Fruit fly (Drosophila melanogaster): ENCODE data around the gene CG7484.
A peak's percentile ranks its signal among the peaks of the same experiment; 100 is the strongest.

Gene CG7484

DNA sequence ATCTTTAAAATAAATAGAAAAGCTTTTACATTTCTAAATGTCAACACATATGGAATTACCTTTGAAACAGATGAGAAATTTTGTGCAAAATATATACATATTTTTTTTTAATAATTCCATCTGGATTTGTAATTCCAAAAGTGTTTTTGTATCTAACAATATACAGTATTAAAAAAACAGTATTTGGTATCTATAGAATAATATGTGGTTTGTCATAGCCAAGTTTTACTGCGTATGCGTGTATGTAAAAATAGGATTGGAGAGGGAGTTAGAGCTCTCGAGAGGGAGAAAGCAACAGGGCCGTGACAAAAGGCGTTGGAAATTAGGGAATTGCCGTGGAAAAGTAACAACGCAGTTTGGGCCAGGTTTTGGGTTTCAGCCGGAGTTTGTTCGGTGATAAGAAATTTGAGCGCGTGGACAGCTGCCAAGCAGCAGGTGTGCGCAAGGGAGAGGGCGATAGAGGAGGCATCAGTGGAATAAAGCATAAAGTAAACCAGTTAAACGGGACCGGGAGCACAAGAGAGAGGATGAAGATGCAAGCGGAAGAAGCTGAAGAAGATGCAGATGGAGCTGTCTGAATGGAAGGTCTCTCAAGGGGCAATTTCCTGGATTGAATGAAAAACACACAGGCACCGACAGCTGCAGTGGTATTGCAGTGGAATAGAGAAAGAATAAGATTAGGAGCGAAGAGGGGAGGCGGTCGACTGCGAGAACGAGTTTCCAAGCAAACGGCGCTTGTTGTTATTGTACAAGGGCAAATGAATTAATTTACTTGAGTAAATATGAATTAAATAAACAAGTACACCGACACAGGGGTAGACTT is 1.3 kb upstream of the CG7484 start:
- TF ChIP-seq noc (tag; optimal IDR thresholded peaks at IDR 0.05) = peak; percentile 23

dm6 chr3L:17654668-17655050 is 242 bp downstream of the CG7484 start:
- no peak for TF ChIP-seq noc (tag; optimal IDR thresholded peaks at IDR 0.05)

DNA sequence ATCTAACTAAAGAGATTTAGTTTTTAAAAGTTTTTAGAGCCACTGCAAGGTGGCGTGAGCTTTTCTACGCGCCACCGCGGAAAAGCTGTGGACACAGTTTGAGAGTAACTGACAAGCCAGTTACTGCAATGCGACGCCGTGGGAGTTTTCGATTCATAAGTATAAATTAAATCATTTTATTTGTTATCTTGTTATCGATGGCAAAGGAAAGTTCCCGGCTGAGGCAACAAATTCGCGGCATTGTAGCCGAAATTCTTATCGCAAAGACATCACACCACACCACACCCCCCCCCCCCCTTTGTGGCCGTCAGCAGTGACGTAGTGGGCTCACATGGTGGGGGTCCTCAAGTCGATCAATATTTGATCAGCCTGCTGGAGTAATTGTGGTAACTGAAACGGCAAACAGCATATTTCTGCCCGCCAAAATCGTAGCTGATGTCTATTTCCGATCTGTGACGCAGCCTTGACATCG is 1.5 kb downstream of the CG7484 start:
- TF ChIP-seq noc (tag; optimal IDR thresholded peaks at IDR 0.05) = peak; percentile 67

- TF ChIP-seq noc (tag; optimal IDR thresholded peaks at IDR 0.05) = no peak
Measured at dm6 chr3L:17656716-17657395, 2.4 kb downstream of the CG7484 start.

DNA sequence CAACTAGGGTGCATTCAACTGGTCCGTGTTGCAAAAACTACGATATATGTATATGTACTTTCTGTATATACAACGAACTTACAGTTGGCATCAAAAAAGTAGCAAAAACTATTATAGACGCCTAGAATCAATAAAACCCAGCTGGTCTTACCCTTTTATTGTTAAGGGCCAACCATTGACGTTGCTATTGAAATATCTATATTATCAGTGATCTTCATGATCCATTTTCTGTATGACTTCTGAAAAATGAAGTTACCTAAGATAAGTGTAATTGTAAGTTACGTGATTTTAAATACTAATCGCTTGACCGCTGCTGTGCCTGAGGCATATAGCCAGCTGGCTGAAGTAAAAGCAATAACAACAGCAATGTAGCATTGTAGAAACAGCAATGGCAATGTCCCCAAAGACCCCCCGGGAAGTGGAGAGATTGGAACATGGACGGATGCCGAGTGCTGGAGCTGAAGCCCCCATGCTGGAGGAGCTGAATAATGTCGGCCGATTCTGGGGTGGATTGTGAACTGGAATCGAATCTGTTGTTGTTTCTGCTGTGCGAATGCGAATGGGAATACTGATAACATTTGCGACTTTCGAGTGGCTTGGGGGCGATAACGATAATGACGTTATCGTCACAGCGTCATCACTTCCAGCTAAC is 3.4 kb downstream of the CG7484 start:
- peak; percentile 26 for TF ChIP-seq noc (tag; optimal IDR thresholded peaks at IDR 0.05)

dm6 chr3L:17658423-17659267 is 4.2 kb downstream of the CG7484 start:
- peak; percentile 95 for TF ChIP-seq noc (tag; optimal IDR thresholded peaks at IDR 0.05)

dm6 chr3L:17659268-17659589 is 4.8 kb downstream of the CG7484 start:
- peak; percentile 34 for TF ChIP-seq noc (tag; optimal IDR thresholded peaks at IDR 0.05)

DNA sequence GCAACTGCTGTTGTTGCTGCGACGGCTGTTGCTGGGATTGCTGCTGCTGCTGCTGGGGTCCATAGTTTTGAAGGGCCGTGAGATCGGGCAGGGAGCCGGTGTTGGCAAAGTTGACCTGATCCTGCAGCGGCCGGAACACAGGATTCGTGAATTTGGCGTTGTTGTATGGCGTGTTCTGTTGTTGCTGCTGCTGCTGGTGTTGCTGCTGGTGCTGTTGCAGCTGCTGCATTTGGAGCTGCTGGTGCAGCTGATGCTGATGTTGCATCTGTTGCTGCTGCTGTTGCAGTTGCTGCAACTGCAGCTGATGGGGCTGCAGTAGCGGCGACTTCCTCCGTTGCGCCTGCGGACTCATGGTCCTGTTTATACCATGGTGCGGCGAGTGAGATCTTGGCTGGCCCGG is 9.2 kb downstream of the CG7484 start:
- no peak for TF ChIP-seq noc (tag; optimal IDR thresholded peaks at IDR 0.05)

DNA sequence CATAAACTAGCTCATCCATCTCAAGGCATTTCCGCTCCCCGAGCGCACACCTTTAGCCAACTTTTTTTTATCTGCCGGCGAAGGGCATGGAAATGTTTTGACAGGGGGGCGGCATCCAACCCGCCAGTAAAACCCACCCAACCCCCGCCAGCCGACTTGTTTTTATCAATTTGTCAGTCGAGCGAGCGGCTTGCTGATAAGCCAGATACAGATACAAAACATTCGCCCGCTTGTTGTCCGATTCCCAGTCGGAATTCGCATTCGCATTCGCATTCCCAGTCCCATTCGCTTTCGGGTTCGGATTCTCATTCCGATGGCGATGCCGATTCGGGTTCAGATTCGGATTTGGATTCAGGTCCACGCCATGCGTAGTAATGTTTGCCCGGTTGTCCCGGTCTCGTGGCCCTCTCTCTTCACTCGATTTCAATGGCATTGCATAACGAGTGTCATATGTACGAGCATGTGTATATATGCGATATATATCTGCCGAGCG is 10.7 kb downstream of the CG7484 start:
- TF ChIP-seq noc (tag; optimal IDR thresholded peaks at IDR 0.05) = peak; percentile 80

dm6 chr3L:17667642-17668362 is 13.4 kb downstream of the CG7484 start:
- no peak for TF ChIP-seq noc (tag; optimal IDR thresholded peaks at IDR 0.05)

DNA sequence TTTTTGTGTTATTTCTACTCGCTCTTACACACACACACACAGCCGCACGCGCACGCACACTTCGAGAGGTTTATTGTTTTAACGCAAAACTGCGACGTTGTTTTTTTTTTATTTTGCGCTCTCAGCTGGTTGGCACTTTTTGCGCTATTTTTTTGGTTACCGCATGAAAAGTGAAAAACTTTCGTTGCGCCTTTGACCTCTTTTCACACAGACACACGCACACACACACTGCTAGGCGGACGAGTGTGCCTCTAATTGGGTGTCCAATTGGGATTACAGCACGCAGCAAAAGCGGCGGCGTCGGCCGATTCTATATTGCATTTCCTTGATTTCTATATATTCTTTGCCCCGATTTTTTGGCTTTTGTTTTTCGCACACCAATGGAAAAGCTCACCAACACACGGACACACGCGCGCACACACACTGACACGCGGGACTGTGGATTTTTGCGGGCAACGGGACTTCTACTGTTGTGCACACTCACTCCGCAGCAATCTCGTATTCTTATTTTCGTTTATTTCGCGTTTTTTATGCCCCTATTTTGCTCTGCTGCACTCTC is 14.0 kb downstream of the CG7484 start:
- TF ChIP-seq noc (tag; optimal IDR thresholded peaks at IDR 0.05) = no peak

dm6 chr3L:17668945-17669779 is 14.7 kb downstream of the CG7484 start, which contains the start of gene Crtc:
Gene Crtc, minus strand, starts transcription at chr3L:17669234.
- no peak for TF ChIP-seq noc (tag; optimal IDR thresholded peaks at IDR 0.05)

DNA sequence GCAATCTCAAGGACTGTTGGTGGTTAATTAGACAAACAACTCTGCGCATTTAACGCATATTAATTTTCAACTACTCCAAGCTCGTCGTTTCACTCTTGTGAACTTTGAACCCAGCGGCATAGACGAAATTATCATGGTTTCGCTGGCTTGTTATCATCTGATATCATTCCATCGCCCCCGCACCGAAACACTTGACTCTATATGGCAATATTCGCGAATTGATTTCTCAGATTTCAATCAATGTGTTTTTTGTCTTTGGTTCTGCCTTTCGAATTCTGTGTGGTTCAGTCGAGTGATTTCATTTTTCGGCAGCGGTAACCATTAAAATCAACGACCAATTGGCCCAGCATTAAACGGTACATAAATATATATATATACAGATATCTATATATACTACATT is 16.9 kb downstream of the CG7484 start, which contains the start of gene CG34251:
Gene CG34251, plus strand, starts transcription at position 301 of the 400 bp plus-strand sequence.
- TF ChIP-seq noc (tag; optimal IDR thresholded peaks at IDR 0.05) = no peak

DNA sequence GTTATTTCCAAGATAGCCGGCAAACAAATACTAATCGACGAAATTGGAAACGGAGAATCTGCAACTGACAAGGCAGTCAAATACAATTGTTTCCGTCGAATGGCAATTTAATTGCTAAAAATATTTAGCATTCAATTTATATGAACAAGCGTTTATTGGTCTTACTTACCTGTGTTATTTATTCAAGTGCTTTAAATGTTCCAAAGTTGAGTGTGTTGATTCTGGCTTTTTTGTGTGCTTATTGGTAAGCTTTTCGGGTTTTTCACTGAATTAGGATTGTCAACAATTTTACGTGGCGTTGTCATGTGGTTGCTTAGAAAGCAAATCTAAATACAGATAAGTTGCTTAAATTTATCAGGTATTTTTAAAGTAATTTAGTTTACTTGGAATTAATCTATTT is 17.4 kb downstream of the CG7484 start:
- no peak for TF ChIP-seq noc (tag; optimal IDR thresholded peaks at IDR 0.05)
